Fruit fly (Drosophila melanogaster) whole organism: ENCODE data around the gene CG42781.

Experiments
- CG8478 ChIP-seq: fragments of >200 bp; optimal IDR thresholded peaks from 2 replicates; lab custom pipeline; 2018; ENCODE audit warnings: inconsistent platforms
- Dll ChIP-seq: fragments of >200 bp; optimal IDR thresholded peaks from 2 replicates; lab custom pipeline; 2017
- psq ChIP-seq: fragments of >200 bp; optimal IDR thresholded peaks from 2 replicates; lab custom pipeline; 2017
- usp ChIP-seq: fragments of >200 bp; optimal IDR thresholded peaks from 2 replicates; lab custom pipeline; 2017; ENCODE audit warnings: missing biosample characterization, missing genetic modification characterization, mixed read lengths

- TF ChIP-seq Dll (lab: Kevin White, UChicago) (no peak), psq (lab: Kevin White, UChicago) (no peak), CG8478 (no peak), usp (GFP tag; lab: Kevin White, UChicago) (no peak)
Observed at dm6 chrX:7405697-7406096, 22.9 kb upstream of the CG42781 start, which contains the start of gene CG1677.
